Fruit fly (Drosophila melanogaster) whole organism, prepupa: ENCODE results near the gene mad2.

Experiments
- CG10631 ChIP-seq: fragments of 200-800 bp; sonication (Bioruptor generic); optimal IDR thresholded peaks from 2 replicates; lab custom pipeline; 2016; ENCODE audit warnings: missing biosample characterization, missing genetic modification characterization
- CG10669 ChIP-seq: fragments of 200-800 bp; sonication (Bioruptor generic); optimal IDR thresholded peaks from 3 replicates; lab custom pipeline; 2018; ENCODE audit warnings: missing biosample characterization, mild to moderate bottlenecking, missing genetic modification characterization, moderate library complexity
- CG11902 ChIP-seq: fragments of 200-800 bp; sonication (Bioruptor generic); optimal IDR thresholded peaks from 3 replicates; lab custom pipeline; 2016; ENCODE audit warnings: missing biosample characterization, missing genetic modification characterization
- CG15336 ChIP-seq: fragments of 200-800 bp; sonication (Bioruptor generic); IDR thresholded peaks from 2 replicates; pipeline ENCODE4 v1.3.6; 2022; ENCODE audit warnings: missing biosample characterization, missing genetic modification characterization
- CG1621 ChIP-seq: fragments of 200-800 bp; sonication (Bioruptor generic); optimal IDR thresholded peaks from 3 replicates; lab custom pipeline; 2018; ENCODE audit warnings: missing biosample characterization, mild to moderate bottlenecking, missing genetic modification characterization
- CG16779 ChIP-seq: fragments of 200-800 bp; sonication (Bioruptor generic); optimal IDR thresholded peaks from 3 replicates; lab custom pipeline; 2017; ENCODE audit warnings: missing biosample characterization, mild to moderate bottlenecking, missing genetic modification characterization
- CG3032 ChIP-seq: fragments of 200-800 bp; optimal IDR thresholded peaks from 2 replicates; lab custom pipeline; 2019; ENCODE audit warnings: missing biosample characterization, mild to moderate bottlenecking, missing genetic modification characterization, moderate library complexity
- CG31627 ChIP-seq: fragments of 200-800 bp; sonication (Bioruptor generic); optimal IDR thresholded peaks from 3 replicates; lab custom pipeline; 2016; ENCODE audit warnings: missing biosample characterization, missing genetic modification characterization
- CG32006 ChIP-seq: fragments of 200-800 bp; sonication (Bioruptor generic); optimal IDR thresholded peaks from 3 replicates; lab custom pipeline; 2017; ENCODE audit warnings: missing biosample characterization, mild to moderate bottlenecking, missing genetic modification characterization
- CG3919 ChIP-seq: fragments of 200-800 bp; sonication (Bioruptor generic); optimal IDR thresholded peaks from 3 replicates; lab custom pipeline; 2016; ENCODE audit warnings: missing biosample characterization, missing genetic modification characterization
- CG6276 ChIP-seq: fragments of 200-800 bp; sonication (Bioruptor generic); optimal IDR thresholded peaks from 2 replicates; lab custom pipeline; 2017; ENCODE audit warnings: missing biosample characterization, mild to moderate bottlenecking, missing genetic modification characterization
- CG6792 ChIP-seq: fragments of 200-800 bp; sonication (Bioruptor generic); optimal IDR thresholded peaks from 3 replicates; lab custom pipeline; 2016; ENCODE audit warnings: missing biosample characterization, missing genetic modification characterization
- CG6808 ChIP-seq: fragments of 200-800 bp; sonication (Bioruptor generic); optimal IDR thresholded peaks from 3 replicates; lab custom pipeline; 2017; ENCODE audit warnings: missing biosample characterization, missing genetic modification characterization, mild to moderate bottlenecking, moderate library complexity, missing genetic modification reagents
- CG8119 ChIP-seq: fragments of 200-800 bp; sonication (Bioruptor generic); IDR thresholded peaks from 3 replicates; pipeline ENCODE4 v1.3.6; 2022; ENCODE audit warnings: missing biosample characterization, missing genetic modification characterization
- CG8319 ChIP-seq: fragments of 200-800 bp; sonication (Bioruptor generic); optimal IDR thresholded peaks from 3 replicates; lab custom pipeline; 2016; ENCODE audit warnings: missing biosample characterization, missing genetic modification characterization
- Eip75B ChIP-seq: fragments of 200-800 bp; sonication (Bioruptor generic); optimal IDR thresholded peaks from 3 replicates; lab custom pipeline; 2016; ENCODE audit warnings: missing biosample characterization, missing genetic modification characterization
- Eip78C ChIP-seq: fragments of 200-800 bp; sonication (Bioruptor generic); peaks from one replicate; lab custom pipeline; 2016; ENCODE audit warnings: missing biosample characterization, missing genetic modification characterization
- Eip93F ChIP-seq: fragments of 200-800 bp; sonication (Bioruptor generic); optimal IDR thresholded peaks from 2 replicates; lab custom pipeline; 2016; ENCODE audit warnings: missing biosample characterization, mild to moderate bottlenecking, missing genetic modification characterization
- Ets96B ChIP-seq: fragments of 200-800 bp; optimal IDR thresholded peaks from 2 replicates; lab custom pipeline; 2019; ENCODE audit warnings: missing biosample characterization, mild to moderate bottlenecking, missing genetic modification characterization, moderate library complexity
- Gug ChIP-seq: fragments of 200-800 bp; sonication (Bioruptor generic); IDR thresholded peaks from 2 replicates; pipeline ENCODE4 v1.3.6; 2022; ENCODE audit warnings: missing biosample characterization, missing genetic modification characterization
- Hr38 ChIP-seq: sonication (Bioruptor generic); optimal IDR thresholded peaks from 2 replicates; lab custom pipeline; 2016; ENCODE audit warnings: missing biosample characterization, missing genetic modification characterization
- Hr39 ChIP-seq: fragments of 200-800 bp; sonication (Bioruptor generic); optimal IDR thresholded peaks from 2 replicates; lab custom pipeline; 2016; ENCODE audit warnings: missing biosample characterization, missing genetic modification characterization
- OdsH ChIP-seq: fragments of 200-800 bp; sonication (Bioruptor generic); optimal IDR thresholded peaks from 3 replicates; lab custom pipeline; 2016; ENCODE audit warnings: missing biosample characterization, missing genetic modification characterization
- Smox ChIP-seq: fragments of 200-800 bp; sonication (Bioruptor generic); optimal IDR thresholded peaks from 3 replicates; lab custom pipeline; 2016; ENCODE audit warnings: missing biosample characterization, missing genetic modification characterization
- Sox14 ChIP-seq: fragments of 200-800 bp; sonication (Bioruptor generic); optimal IDR thresholded peaks from 3 replicates; lab custom pipeline; 2016; ENCODE audit warnings: missing biosample characterization, missing genetic modification characterization
- Sox15 ChIP-seq: fragments of 200-800 bp; sonication (Bioruptor generic); optimal IDR thresholded peaks from 3 replicates; lab custom pipeline; 2016; ENCODE audit warnings: missing biosample characterization, missing genetic modification characterization
- achi ChIP-seq: fragments of 200-800 bp; sonication (Bioruptor generic); optimal IDR thresholded peaks from 3 replicates; lab custom pipeline; 2016; ENCODE audit warnings: missing biosample characterization, missing genetic modification characterization
- acj6 ChIP-seq: fragments of 200-800 bp; sonication (Bioruptor generic); optimal IDR thresholded peaks from 3 replicates; lab custom pipeline; 2016; ENCODE audit warnings: missing biosample characterization, missing genetic modification characterization
- cyc ChIP-seq: fragments of 200-800 bp; sonication (Bioruptor generic); optimal IDR thresholded peaks from 3 replicates; lab custom pipeline; 2016; ENCODE audit warnings: missing biosample characterization, missing genetic modification characterization
- dsx ChIP-seq: fragments of 200-800 bp; optimal IDR thresholded peaks from 3 replicates; lab custom pipeline; 2019; ENCODE audit warnings: missing biosample characterization, mild to moderate bottlenecking, missing genetic modification characterization, moderate library complexity; ENCODE audit not compliant: poor library complexity, severe bottlenecking
- eg ChIP-seq: fragments of 200-800 bp; sonication (Bioruptor generic); IDR thresholded peaks from 3 replicates; pipeline ENCODE4 v1.3.6; 2022; ENCODE audit warnings: missing biosample characterization, missing genetic modification characterization
- esn ChIP-seq: fragments of 200-800 bp; sonication (Bioruptor generic); optimal IDR thresholded peaks from 2 replicates; lab custom pipeline; 2016; ENCODE audit warnings: missing biosample characterization, mild to moderate bottlenecking, missing genetic modification characterization, moderate library complexity
- lz ChIP-seq: fragments of 200-800 bp; sonication (Bioruptor generic); optimal IDR thresholded peaks from 3 replicates; lab custom pipeline; 2016; ENCODE audit warnings: missing biosample characterization, missing genetic modification characterization
- net ChIP-seq: fragments of 200-800 bp; sonication (Bioruptor generic); optimal IDR thresholded peaks from 3 replicates; lab custom pipeline; 2016; ENCODE audit warnings: missing biosample characterization, missing genetic modification characterization
- pdm3 ChIP-seq: fragments of 200-800 bp; sonication (Bioruptor generic); optimal IDR thresholded peaks from 3 replicates; lab custom pipeline; 2016; ENCODE audit warnings: missing biosample characterization, missing genetic modification characterization
- salr ChIP-seq, 2 experiments: fragments of 200-800 bp; sonication (Bioruptor generic); optimal IDR thresholded peaks; 3 replicates each; lab custom pipeline; 2016 to 2018; ENCODE audit warnings: missing biosample characterization in 2 of 2, missing genetic modification characterization in 2 of 2, mild to moderate bottlenecking in 1 of 2
- spab ChIP-seq: fragments of 200-800 bp; sonication (Bioruptor generic); optimal IDR thresholded peaks from 2 replicates; lab custom pipeline; 2017; ENCODE audit warnings: missing biosample characterization, mild to moderate bottlenecking, missing genetic modification characterization, missing genetic modification reagents
- ss ChIP-seq, 2 experiments: fragments of 200-800 bp; sonication (Bioruptor generic); optimal IDR thresholded peaks; 2 replicates in 1 of 2; 3 replicates in 1 of 2; lab custom pipeline; 2017 to 2018; ENCODE audit warnings: mild to moderate bottlenecking in 2 of 2, missing biosample characterization in 2 of 2, missing genetic modification characterization in 2 of 2, moderate library complexity in 1 of 2
- svp ChIP-seq: fragments of 200-800 bp; sonication (Bioruptor generic); peaks from one replicate; lab custom pipeline; 2016; ENCODE audit warnings: missing biosample characterization, missing genetic modification characterization
- topi ChIP-seq: fragments of 200-800 bp; sonication (Bioruptor generic); optimal IDR thresholded peaks from 3 replicates; lab custom pipeline; 2016; ENCODE audit warnings: missing biosample characterization, missing genetic modification characterization

Gene mad2

DNA sequence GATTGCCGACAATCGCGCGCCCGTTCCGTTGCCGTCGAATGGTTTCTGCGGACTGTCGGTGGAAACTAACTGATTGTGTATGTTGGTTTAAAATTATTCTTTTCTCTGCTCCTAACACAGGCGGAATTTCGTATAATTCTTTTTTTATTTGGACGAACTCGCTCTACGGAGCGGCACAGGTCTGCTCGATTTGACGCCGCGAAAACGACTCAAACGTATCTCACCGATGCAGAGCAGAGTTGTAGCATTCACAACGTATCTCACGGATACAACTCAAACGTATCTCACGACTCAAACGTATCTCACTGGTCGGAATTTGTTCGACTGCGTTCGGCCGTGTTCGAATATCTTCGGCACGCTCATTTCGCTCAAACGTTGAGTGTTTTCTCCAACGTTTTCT is 32.6 kb upstream of the mad2 start, which contains the start of gene vn (continued):
- TF ChIP-seq CG15336, result peak; percentile 37; the same call in 1 of the 2 replicates
- no peak for TF ChIP-seq achi (GFP tag; lab: Kevin White, UChicago)
- no peak for TF ChIP-seq CG6808 (GFP tag; lab: Kevin White, UChicago)
- TF ChIP-seq CG11902, result no peak

DNA sequence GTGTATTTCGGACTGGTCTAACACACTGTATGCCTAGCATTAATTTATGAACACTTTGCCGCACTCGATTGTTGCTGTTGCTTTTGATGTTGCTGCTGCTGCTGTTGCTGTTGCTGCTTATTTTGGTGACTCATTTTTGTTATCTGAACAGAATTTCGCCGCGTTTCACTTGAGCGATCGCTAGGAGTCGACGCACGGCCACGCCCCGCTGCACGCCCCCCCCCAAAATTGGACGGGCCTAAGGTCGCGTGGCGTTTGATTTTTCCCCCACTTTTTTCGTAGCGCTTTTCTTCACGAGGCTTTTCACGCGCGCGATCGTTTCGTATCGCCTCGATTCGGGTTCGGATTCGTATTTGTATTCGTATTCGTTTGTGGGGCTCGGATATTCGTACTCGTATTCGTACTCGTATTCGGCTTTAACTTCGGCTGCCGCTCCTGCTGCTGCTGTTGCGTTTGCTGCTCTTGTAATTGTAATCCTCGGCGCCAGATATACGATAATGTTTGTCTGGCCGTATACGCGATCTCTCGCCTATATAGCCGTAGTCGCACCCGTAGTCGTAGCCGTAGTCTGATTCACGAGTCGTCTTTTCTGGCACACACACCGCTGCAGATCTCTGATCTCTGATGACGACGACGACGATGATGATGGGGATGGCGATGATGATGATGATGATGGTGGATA is 31.1 kb upstream of the mad2 start:
- TF ChIP-seq CG6276 (GFP tag; lab: Kevin White, UChicago), result peak; percentile 16
- peak; percentile 36; the same call in 1 of the 3 replicates for TF ChIP-seq eg (GFP tag; lab: Robert Waterston, UW)
- peak; percentile 70 for TF ChIP-seq CG1621 (tag; lab: Kevin White, UChicago)
- no peak for TF ChIP-seq Eip75B (GFP tag; lab: Kevin White, UChicago)
- peak; percentile 11; the same call in 1 of the 2 replicates for TF ChIP-seq CG15336
- TF ChIP-seq svp (GFP tag; lab: Kevin White, UChicago), result peak; percentile 69
- TF ChIP-seq pdm3, result no peak
- TF ChIP-seq ss (GFP tag; optimal IDR thresholded peaks at IDR 0.05; lab: Kevin White, UChicago), result peak in 1 of 2 experiments; percentile 8
- peak; percentile 10 for TF ChIP-seq net (GFP tag; lab: Kevin White, UChicago)
- peak; percentile 19 for TF ChIP-seq dsx (GFP tag; lab: Kevin White, UChicago)
- no peak for TF ChIP-seq esn (GFP tag; lab: Kevin White, UChicago)

DNA sequence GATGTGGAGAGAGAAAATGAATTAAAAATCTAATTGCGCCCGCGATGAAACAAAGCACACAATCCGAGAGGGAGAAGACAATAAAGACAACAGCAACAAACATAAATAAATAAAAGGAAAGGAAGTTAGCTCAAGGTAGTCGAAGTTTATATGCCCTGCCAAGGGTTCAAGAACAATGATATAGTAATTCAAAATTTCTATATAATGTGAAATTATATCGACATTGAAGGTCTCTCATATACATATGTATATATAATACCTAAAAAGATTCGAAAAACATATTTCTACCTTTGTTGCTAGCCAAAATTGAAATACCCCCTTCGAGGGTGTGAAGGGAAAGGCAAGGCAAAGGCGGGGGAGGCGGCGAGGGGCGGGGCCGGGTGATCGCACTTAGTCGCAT is 28.0 kb upstream of the mad2 start:
- TF ChIP-seq CG32006 (GFP tag; lab: Kevin White, UChicago), result peak; percentile 31
- peak; percentile 27 for TF ChIP-seq acj6 (GFP tag; lab: Kevin White, UChicago)
- TF ChIP-seq esn (GFP tag; lab: Kevin White, UChicago), result peak; percentile 32
- peak; percentile 36 for TF ChIP-seq Eip78C (GFP tag; lab: Kevin White, UChicago)
- peak; percentile 25; the same call in 1 of the 2 replicates for TF ChIP-seq Gug (GFP tag; lab: Robert Waterston, UW)
- TF ChIP-seq CG6792 (GFP tag; lab: Kevin White, UChicago), result peak; percentile 3
- peak; percentile 3 for TF ChIP-seq CG31627 (GFP tag; lab: Kevin White, UChicago)
- TF ChIP-seq CG8319 (GFP tag; lab: Kevin White, UChicago), result no peak
- peak; percentile 42 for TF ChIP-seq CG3032 (tag; lab: Kevin White, UChicago)
- TF ChIP-seq CG16779, result no peak
- TF ChIP-seq salr (GFP tag; optimal IDR thresholded peaks at IDR 0.05; lab: Kevin White, UChicago), result no peak
- peak; percentile 4 for TF ChIP-seq spab (GFP tag; lab: Kevin White, UChicago)
- no peak for TF ChIP-seq CG15336
- no peak for TF ChIP-seq CG8119 (GFP tag; lab: Robert Waterston, UW)
- TF ChIP-seq achi (GFP tag; lab: Kevin White, UChicago), result peak; percentile 8
- no peak for TF ChIP-seq Eip93F (GFP tag; lab: Kevin White, UChicago)
- TF ChIP-seq lz, result peak; percentile 20
- peak; percentile 8 for TF ChIP-seq CG10669 (GFP tag; lab: Kevin White, UChicago)
- peak; percentile 2 for TF ChIP-seq CG11902
- TF ChIP-seq CG1621 (tag; lab: Kevin White, UChicago), result no peak
- TF ChIP-seq CG3919, result peak; percentile 4
- TF ChIP-seq svp (GFP tag; lab: Kevin White, UChicago), result peak; percentile 53
- TF ChIP-seq Hr38 (GFP tag; lab: Kevin White, UChicago), result no peak
- peak; percentile 19 for TF ChIP-seq Smox (GFP tag; lab: Kevin White, UChicago)
- TF ChIP-seq CG6276 (GFP tag; lab: Kevin White, UChicago), result no peak
- peak; percentile 33 for TF ChIP-seq CG10631 (GFP tag; lab: Kevin White, UChicago)
- TF ChIP-seq Hr39 (GFP tag; lab: Kevin White, UChicago), result peak; percentile 7
- TF ChIP-seq cyc (GFP tag; lab: Kevin White, UChicago), result peak; percentile 40
- TF ChIP-seq OdsH (GFP tag; lab: Kevin White, UChicago), result peak; percentile 28
- peak; percentile 34 for TF ChIP-seq topi (GFP tag; lab: Kevin White, UChicago)
- TF ChIP-seq Sox14, result no peak
- no peak for TF ChIP-seq Sox15
- peak; percentile 12 for TF ChIP-seq Eip75B (GFP tag; lab: Kevin White, UChicago)
- TF ChIP-seq Ets96B (tag; lab: Kevin White, UChicago), result peak; percentile 38
- no peak for TF ChIP-seq eg (GFP tag; lab: Robert Waterston, UW)
- no peak for TF ChIP-seq ss (GFP tag; optimal IDR thresholded peaks at IDR 0.05; lab: Kevin White, UChicago)
- TF ChIP-seq, all 60 proteins: peak for 23
